Worm (Caenorhabditis elegans): Measurements from ENCODE around the gene F59G1.4.

DNA sequence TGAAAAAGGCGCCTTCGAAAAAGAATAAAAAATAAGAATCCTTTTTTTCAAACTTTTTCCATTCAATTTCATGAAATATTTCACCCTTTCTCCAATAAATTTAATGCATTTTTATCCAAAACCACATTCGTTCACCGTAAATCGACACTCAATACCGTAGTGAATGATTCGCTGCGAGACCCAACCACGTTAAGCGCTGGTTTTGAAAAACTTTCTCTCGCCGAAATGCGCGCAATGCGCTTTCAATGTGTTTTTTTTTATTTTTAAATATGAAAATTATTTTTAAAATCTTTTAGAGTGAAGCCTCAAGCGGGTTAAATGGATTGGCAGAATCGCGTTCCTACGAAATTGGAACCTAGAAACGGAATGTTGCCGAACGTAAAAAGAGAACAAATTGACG lies 10.3 kb downstream of the F59G1.4 start, which contains the start of gene F59G1.8:
- no peak for TF ChIP-seq ama-1 (optimal IDR thresholded peaks at IDR 0.05)
- TF ChIP-seq hmg-4 (GFP tag; optimal IDR thresholded peaks at IDR 0.05): no peak
- TF ChIP-seq ceh-13 (GFP tag; optimal IDR thresholded peaks at IDR 0.05): no peak
- no peak for TF ChIP-seq ceh-36 (tag; optimal IDR thresholded peaks at IDR 0.05)
- no peak for TF ChIP-seq scrt-1 (GFP tag; IDR thresholded peaks at IDR 0.05)
- TF ChIP-seq aly-1 (tag; optimal IDR thresholded peaks at IDR 0.05): no peak
